Worm (Caenorhabditis elegans): ENCODE measurements around the gene F37A8.5.

Gene F37A8.5

ce11 chrIII:3974503-3974902 is 18.1 kb downstream of the F37A8.5 start:
- no peak for TF ChIP-seq him-1 (tag; optimal IDR thresholded peaks at IDR 0.05)

- TF ChIP-seq dao-5 (tag; optimal IDR thresholded peaks at IDR 0.05): no peak
- no peak for TF ChIP-seq W03F9.2 (tag; optimal IDR thresholded peaks at IDR 0.05)
- no peak for TF ChIP-seq him-1 (tag; optimal IDR thresholded peaks at IDR 0.05)
Measured at ce11 chrIII:3975008-3975407, 18.6 kb downstream of the F37A8.5 start.

- TF ChIP-seq him-1 (tag; optimal IDR thresholded peaks at IDR 0.05) (no peak), W03F9.2 (tag; optimal IDR thresholded peaks at IDR 0.05) (no peak), dao-5 (tag; optimal IDR thresholded peaks at IDR 0.05) (no peak)
Measured at ce11 chrIII:3976291-3976690, 19.9 kb downstream of the F37A8.5 start, which contains the start of gene msi-1. Gene msi-1 (minus strand): TSS chrIII:3976391.

- TF ChIP-seq dao-5 (tag; optimal IDR thresholded peaks at IDR 0.05) (no peak), W03F9.2 (tag; optimal IDR thresholded peaks at IDR 0.05) (no peak), him-1 (tag; optimal IDR thresholded peaks at IDR 0.05) (no peak)
Measured at ce11 chrIII:3976992-3977391, 20.6 kb downstream of the F37A8.5 start.

ce11 chrIII:3978438-3978837 is 22.0 kb downstream of the F37A8.5 start:
- TF ChIP-seq him-1 (tag; optimal IDR thresholded peaks at IDR 0.05) (no peak), W03F9.2 (tag; optimal IDR thresholded peaks at IDR 0.05) (no peak), dao-5 (tag; optimal IDR thresholded peaks at IDR 0.05) (no peak)

ce11 chrIII:3979980-3980631 is 23.7 kb downstream of the F37A8.5 start:
- TF ChIP-seq him-1 (tag; optimal IDR thresholded peaks at IDR 0.05) (no peak), W03F9.2 (tag; optimal IDR thresholded peaks at IDR 0.05) (peak; percentile 46)

- TF ChIP-seq him-1 (tag; optimal IDR thresholded peaks at IDR 0.05): peak; percentile 69
- TF ChIP-seq W03F9.2 (tag; optimal IDR thresholded peaks at IDR 0.05): no peak
- no peak for TF ChIP-seq dao-5 (tag; optimal IDR thresholded peaks at IDR 0.05)
Measured at ce11 chrIII:3984049-3984484, 27.6 kb downstream of the F37A8.5 start.

- TF ChIP-seq him-1 (tag; optimal IDR thresholded peaks at IDR 0.05) (no peak), W03F9.2 (tag; optimal IDR thresholded peaks at IDR 0.05) (no peak), dao-5 (tag; optimal IDR thresholded peaks at IDR 0.05) (no peak)
Measured at ce11 chrIII:3986368-3986767, 29.9 kb downstream of the F37A8.5 start, which contains the start of gene Y1A5A.1. Gene Y1A5A.1 (minus strand): TSS chrIII:3986661.

ce11 chrIII:3987759-3988158 is 31.3 kb downstream of the F37A8.5 start, which contains the start of gene C36E8.6:
Gene C36E8.6 (plus strand): TSS chrIII:3988059.
- TF ChIP-seq dao-5 (tag; optimal IDR thresholded peaks at IDR 0.05) (no peak), him-1 (tag; optimal IDR thresholded peaks at IDR 0.05) (no peak), W03F9.2 (tag; optimal IDR thresholded peaks at IDR 0.05) (no peak)

- TF ChIP-seq dao-5 (tag; optimal IDR thresholded peaks at IDR 0.05) (no peak), him-1 (tag; optimal IDR thresholded peaks at IDR 0.05) (no peak), W03F9.2 (tag; optimal IDR thresholded peaks at IDR 0.05) (no peak)
Measured at ce11 chrIII:3991362-3991761, 34.9 kb downstream of the F37A8.5 start.

ce11 chrIII:3992089-3992488 is 35.7 kb downstream of the F37A8.5 start, which contains the start of gene glb-11:
Gene glb-11 (minus strand): TSS chrIII:3992189.
- TF ChIP-seq W03F9.2 (tag; optimal IDR thresholded peaks at IDR 0.05): no peak
- no peak for TF ChIP-seq dao-5 (tag; optimal IDR thresholded peaks at IDR 0.05)
- TF ChIP-seq him-1 (tag; optimal IDR thresholded peaks at IDR 0.05): no peak

ce11 chrIII:3994457-3994856 is 38.0 kb downstream of the F37A8.5 start:
- TF ChIP-seq dao-5 (tag; optimal IDR thresholded peaks at IDR 0.05) (no peak), W03F9.2 (tag; optimal IDR thresholded peaks at IDR 0.05) (no peak), him-1 (tag; optimal IDR thresholded peaks at IDR 0.05) (no peak)

- TF ChIP-seq him-1 (tag; optimal IDR thresholded peaks at IDR 0.05) (peak; percentile 32), dao-5 (tag; optimal IDR thresholded peaks at IDR 0.05) (no peak), W03F9.2 (tag; optimal IDR thresholded peaks at IDR 0.05) (peak; percentile 81)
Measured at ce11 chrIII:4004064-4004580, 47.7 kb downstream of the F37A8.5 start, which contains the start of gene tif-1A. Gene tif-1A (minus strand): TSS chrIII:4004114.

ce11 chrIII:4005446-4006192 is 49.2 kb downstream of the F37A8.5 start, which contains the start of gene pxd-1:
Gene pxd-1 (plus strand): TSS chrIII:4006142.
- TF ChIP-seq him-1 (tag; optimal IDR thresholded peaks at IDR 0.05): no peak
- TF ChIP-seq dao-5 (tag; optimal IDR thresholded peaks at IDR 0.05): no peak
- TF ChIP-seq W03F9.2 (tag; optimal IDR thresholded peaks at IDR 0.05): no peak
